Worm (Caenorhabditis elegans) whole organism, L4/young adult: Measurements from ENCODE around the gene Y41C4A.21.
"Not testable (repeated sequence)": the region's sequence is repeated elsewhere in the genome, so short reads cannot be mapped to it uniquely, and the experiment has no call there.

ENCODE experiments used
- W03F9.2 ChIP-seq: fragments of 150-350 bp; optimal IDR thresholded peaks from 2 replicates; lab custom pipeline; 2014; ENCODE audit warnings: missing biosample characterization, missing genetic modification characterization
- dao-5 ChIP-seq: sonication (generic microtip); optimal IDR thresholded peaks from 2 replicates; lab custom pipeline; 2016; ENCODE audit warnings: missing genotype, missing genetic modification characterization, moderate library complexity, missing compliant biosample characterization

ce11 chrIII:11773581-11773980, 41.4 kb downstream of the Y41C4A.21 start, which contains the start of gene gbf-1:
- not testable (repeated sequence) for TF ChIP-seq W03F9.2 (tag; lab: Kevin White, UChicago); dao-5
